Worm (Caenorhabditis elegans) whole organism, L4 larva: ENCODE measurements around the gene nsun-5.

Experiments used
- F37D6.2 ChIP-seq: sonication (generic microtip); optimal IDR thresholded peaks from 2 replicates; lab custom pipeline; 2016; ENCODE audit warnings: mild to moderate bottlenecking, missing genetic modification characterization, missing compliant biosample characterization
- F49E8.2 ChIP-seq: sonication (generic microtip); optimal IDR thresholded peaks from 2 replicates; lab custom pipeline; 2016; ENCODE audit warnings: missing compliant biosample characterization, mild to moderate bottlenecking, missing genetic modification characterization, borderline replicate concordance
- Y48G9A.11 ChIP-seq: fragments of 200-800 bp; sonication (Bioruptor generic); IDR thresholded peaks from 2 replicates; pipeline ENCODE4 v1.3.6; 2022; ENCODE audit warnings: missing genetic modification reagents, missing genetic modification characterization, missing compliant biosample characterization
- Y5F2A.4 ChIP-seq: fragments of 200-800 bp; sonication (Bioruptor generic); optimal IDR thresholded peaks from 2 replicates; lab custom pipeline; 2018; ENCODE audit warnings: mild to moderate bottlenecking, missing genetic modification characterization, missing compliant biosample characterization
- aha-1 ChIP-seq: fragments of 150-350 bp; peaks from one replicate; lab custom pipeline; 2014; ENCODE audit warnings: missing biosample characterization, missing genetic modification characterization
- arid-1 ChIP-seq: fragments of 200-800 bp; sonication (Bioruptor generic); conservative IDR thresholded peaks from 2 replicates; pipeline ENCODE4 v1.3.6; 2022; ENCODE audit warnings: missing genetic modification reagents, missing genetic modification characterization, missing compliant biosample characterization
- attf-4 ChIP-seq: sonication (generic microtip); optimal IDR thresholded peaks from 3 replicates; lab custom pipeline; 2017; ENCODE audit warnings: missing biosample characterization, missing genetic modification characterization
- ceh-32 ChIP-seq: sonication (generic microtip); optimal IDR thresholded peaks from 2 replicates; lab custom pipeline; 2016; ENCODE audit warnings: mild to moderate bottlenecking, missing genetic modification characterization, missing compliant biosample characterization; ENCODE audit not compliant: poor library complexity
- ceh-82 ChIP-seq: sonication (generic microtip); optimal IDR thresholded peaks from 2 replicates; lab custom pipeline; 2017; ENCODE audit warnings: missing biosample characterization, missing genetic modification characterization
- ces-1 ChIP-seq: fragments of 150-350 bp; sonication (generic microtip); optimal IDR thresholded peaks from 4 replicates; lab custom pipeline; 2014; ENCODE audit warnings: missing biosample characterization, missing genetic modification reagents, missing genetic modification characterization
- ctbp-1 ChIP-seq: fragments of 200-800 bp; sonication (Bioruptor generic); IDR thresholded peaks from 2 replicates; pipeline ENCODE4 v1.3.6; 2022; ENCODE audit warnings: missing genetic modification reagents, missing genetic modification characterization, missing compliant biosample characterization
- dmd-6 ChIP-seq: fragments of 200-800 bp; sonication (Bioruptor generic); IDR thresholded peaks from 2 replicates; pipeline ENCODE4 v1.3.6; 2022; ENCODE audit warnings: missing genetic modification reagents, missing genetic modification characterization, missing compliant biosample characterization
- dmd-8 ChIP-seq: fragments of 200-800 bp; sonication (Bioruptor generic); IDR thresholded peaks from 2 replicates; pipeline ENCODE4 v1.3.6; 2022; ENCODE audit warnings: missing genetic modification characterization, missing compliant biosample characterization
- egl-27 ChIP-seq: sonication (generic microtip); optimal IDR thresholded peaks from 3 replicates; lab custom pipeline; 2017; ENCODE audit warnings: missing biosample characterization, missing genetic modification reagents, missing genetic modification characterization
- egl-43 ChIP-seq: fragments of 200-800 bp; sonication (Bioruptor generic); IDR thresholded peaks from 2 replicates; pipeline ENCODE4 v1.3.6; 2022; ENCODE audit warnings: missing genetic modification reagents, missing genetic modification characterization, missing compliant biosample characterization
- fos-1 ChIP-seq: fragments of 150-350 bp; optimal IDR thresholded peaks from 2 replicates; lab custom pipeline; 2014; ENCODE audit warnings: missing biosample characterization, missing genetic modification characterization
- hif-1 ChIP-seq, 2 experiments: sonication (generic microtip); optimal IDR thresholded peaks; 2 replicates each; lab custom pipeline; 2016 to 2017; ENCODE audit warnings: missing compliant biosample characterization in 2 of 2, missing genetic modification characterization in 2 of 2, missing genetic modification reagents in 2 of 2, missing genotype in 2 of 2, mild to moderate bottlenecking in 1 of 2
- lim-7 ChIP-seq: fragments of 200-800 bp; sonication (Bioruptor generic); IDR thresholded peaks from 2 replicates; pipeline ENCODE4 v1.3.6; 2022; ENCODE audit warnings: missing genetic modification characterization, missing compliant biosample characterization
- lin-38 ChIP-seq: fragments of 200-800 bp; sonication (Bioruptor generic); IDR thresholded peaks from 2 replicates; pipeline ENCODE4 v1.3.6; 2022; ENCODE audit warnings: missing genetic modification reagents, missing genetic modification characterization, missing compliant biosample characterization
- lin-39 ChIP-seq: fragments of 150-350 bp; optimal IDR thresholded peaks from 2 replicates; lab custom pipeline; 2014; ENCODE audit warnings: missing biosample characterization, missing genetic modification reagents, missing genetic modification characterization
- mdt-29 ChIP-seq: fragments of 200-800 bp; sonication (Bioruptor generic); IDR thresholded peaks from 2 replicates; pipeline ENCODE4 v1.3.6; 2022; ENCODE audit warnings: missing genetic modification reagents, missing genetic modification characterization, missing compliant biosample characterization
- mes-2 ChIP-seq: sonication (generic microtip); optimal IDR thresholded peaks from 2 replicates; lab custom pipeline; 2016; ENCODE audit warnings: missing genotype, mild to moderate bottlenecking, missing genetic modification characterization, missing compliant biosample characterization; ENCODE audit not compliant: poor library complexity, severe bottlenecking
- nhr-10 ChIP-seq: fragments of 150-350 bp; optimal IDR thresholded peaks from 2 replicates; lab custom pipeline; 2014; ENCODE audit warnings: missing biosample characterization, missing genetic modification characterization
- nhr-41 ChIP-seq: fragments of 200-800 bp; sonication (Bioruptor generic); IDR thresholded peaks from 2 replicates; pipeline ENCODE4 v1.3.6; 2022; ENCODE audit warnings: missing genetic modification reagents, missing genetic modification characterization, missing compliant biosample characterization
- nhr-42 ChIP-seq: fragments of 200-800 bp; sonication (Bioruptor generic); IDR thresholded peaks from 2 replicates; pipeline ENCODE4 v1.3.6; 2022; ENCODE audit warnings: missing genetic modification characterization, missing compliant biosample characterization
- nhr-6 ChIP-seq: fragments of 150-350 bp; optimal IDR thresholded peaks from 2 replicates; lab custom pipeline; 2014; ENCODE audit warnings: missing biosample characterization, missing genetic modification characterization
- nhr-76 ChIP-seq: fragments of 150-350 bp; optimal IDR thresholded peaks from 2 replicates; lab custom pipeline; 2014; ENCODE audit warnings: missing biosample characterization, missing genetic modification characterization
- pha-4 ChIP-seq, 2 experiments: fragments of 150-350 bp in 1 of 2; fragments of 200-800 bp in 1 of 2; sonication (Bioruptor generic) in 1 of 2; IDR thresholded peaks in 1 of 2; optimal IDR thresholded peaks in 1 of 2; 2 replicates each; pipeline versions ENCODE4 v1.3.6 to Lab custom; 2014 to 2022; ENCODE audit warnings: missing genetic modification characterization in 2 of 2, missing genetic modification reagents in 2 of 2, missing biosample characterization in 1 of 2, missing compliant biosample characterization in 1 of 2
- php-3 ChIP-seq: fragments of 200-800 bp; sonication (Bioruptor generic); IDR thresholded peaks from 2 replicates; pipeline ENCODE4 v1.3.6; 2022; ENCODE audit warnings: missing genetic modification reagents, missing genetic modification characterization, missing compliant biosample characterization
- set-16 ChIP-seq: fragments of 200-800 bp; sonication (Bioruptor generic); IDR thresholded peaks from 2 replicates; pipeline ENCODE4 v1.3.6; 2022; ENCODE audit warnings: missing genetic modification reagents, missing genetic modification characterization, missing compliant biosample characterization
- snpc-1.2 ChIP-seq: fragments of 200-800 bp; sonication (Bioruptor generic); IDR thresholded peaks from 2 replicates; pipeline ENCODE4 v1.3.6; 2022; ENCODE audit warnings: missing genetic modification reagents, missing genetic modification characterization, missing compliant biosample characterization
- unc-130 ChIP-seq: sonication (generic microtip); optimal IDR thresholded peaks from 2 replicates; lab custom pipeline; 2016; ENCODE audit warnings: missing genetic modification reagents, missing genetic modification characterization, missing compliant biosample characterization
- unc-39 ChIP-seq: sonication (generic microtip); optimal IDR thresholded peaks from 2 replicates; lab custom pipeline; 2017; ENCODE audit warnings: missing biosample characterization, missing genetic modification characterization
- vab-7 ChIP-seq: fragments of 200-800 bp; sonication (Bioruptor generic); IDR thresholded peaks from 2 replicates; pipeline ENCODE4 v1.3.6; 2022; ENCODE audit warnings: missing genetic modification reagents, missing genetic modification characterization, missing compliant biosample characterization
- zag-1 ChIP-seq: fragments of 150-350 bp; optimal IDR thresholded peaks from 2 replicates; lab custom pipeline; 2014; ENCODE audit warnings: missing biosample characterization, missing genetic modification characterization
- zfp-2 ChIP-seq: sonication (generic microtip); optimal IDR thresholded peaks from 2 replicates; lab custom pipeline; 2016; ENCODE audit warnings: mild to moderate bottlenecking, missing genetic modification characterization, missing compliant biosample characterization
- zfp-3 ChIP-seq: fragments of 200-800 bp; sonication (Bioruptor generic); conservative IDR thresholded peaks from 2 replicates; pipeline ENCODE4 v1.3.6; 2022; ENCODE audit warnings: missing genetic modification reagents, missing genetic modification characterization, missing compliant biosample characterization
- zip-2 ChIP-seq: fragments of 150-350 bp; optimal IDR thresholded peaks from 2 replicates; lab custom pipeline; 2014; ENCODE audit warnings: missing biosample characterization, missing genetic modification characterization
- ztf-11 ChIP-seq: fragments of 150-350 bp; optimal IDR thresholded peaks from 2 replicates; lab custom pipeline; 2014; ENCODE audit warnings: missing biosample characterization, missing genetic modification characterization

The nsun-5 gene

DNA sequence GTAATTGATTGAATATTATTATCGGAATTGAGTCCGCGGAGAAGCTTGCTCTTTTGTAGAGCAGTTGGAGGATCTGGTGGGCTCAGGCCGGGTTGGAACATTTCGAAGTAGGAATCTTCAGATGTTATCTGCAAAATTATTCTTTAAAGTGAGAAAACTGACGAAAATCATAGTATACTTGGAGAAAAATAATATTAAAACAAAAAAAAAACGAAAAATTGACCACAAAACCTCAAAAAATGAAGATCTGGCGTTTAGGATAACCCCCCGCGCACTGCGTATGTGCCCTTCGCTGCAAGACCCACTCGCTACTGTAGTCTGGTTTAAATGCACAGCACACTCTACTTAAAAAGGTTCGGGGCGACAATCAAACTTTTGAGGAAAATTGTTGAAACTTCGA is 34.0 kb downstream of the nsun-5 start, which contains the start of gene Y53F4B.10:
Y53F4B.10 (minus strand) TSS at position 101 of the 400 bp plus-strand sequence.
- TF ChIP-seq aha-1 (tag; lab: Kevin White, UChicago) (peak; percentile 83), ctbp-1 (GFP tag; lab: Robert Waterston, UW) (no peak)

DNA sequence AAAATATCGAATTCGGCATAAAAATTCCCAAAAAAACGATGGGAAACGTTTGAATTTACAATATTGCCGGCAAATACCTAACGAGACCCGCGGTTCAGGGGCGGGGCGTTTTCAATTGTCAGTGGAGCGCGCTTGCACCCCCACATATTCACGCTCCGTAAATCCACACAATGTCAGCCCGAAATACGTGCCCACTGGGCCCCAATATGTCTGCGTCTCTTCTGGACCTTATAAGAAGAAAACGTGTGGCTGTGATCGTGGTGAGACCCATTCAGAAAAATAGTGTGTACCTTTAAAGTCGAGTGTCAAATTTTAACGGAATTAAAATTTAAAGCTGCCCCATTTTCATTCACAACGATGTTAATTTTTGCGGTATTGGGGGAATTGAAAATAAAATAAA is 35.1 kb downstream of the nsun-5 start:
- peak; percentile 58 for TF ChIP-seq unc-130
- 0 out of 2 replicates have a peak, but pooled peaks have one; percentile 52 for TF ChIP-seq lim-7 (GFP tag; lab: Robert Waterston, UW)
- TF ChIP-seq ceh-32 (tag; lab: Kevin White, UChicago): no peak
- no peak for TF ChIP-seq zfp-2 (tag; lab: Kevin White, UChicago)
- TF ChIP-seq lin-39 (tag; lab: Kevin White, UChicago): no peak
- no peak for TF ChIP-seq zfp-3
- TF ChIP-seq ceh-82 (tag; lab: Kevin White, UChicago): no peak
- TF ChIP-seq php-3 (GFP tag; lab: Robert Waterston, UW): no peak
- no peak for TF ChIP-seq nhr-41
- TF ChIP-seq nhr-42 (GFP tag; lab: Robert Waterston, UW): peak; percentile 67; the same call in 1 of the 2 replicates
- peak; percentile 2 for TF ChIP-seq Y5F2A.4 (GFP tag; lab: Kevin White, UChicago)
- TF ChIP-seq nhr-6 (tag; lab: Kevin White, UChicago): no peak
- TF ChIP-seq mes-2 (tag; lab: Kevin White, UChicago): peak; percentile 15
- peak; percentile 63 for TF ChIP-seq Y48G9A.11
- TF ChIP-seq ctbp-1 (GFP tag; lab: Robert Waterston, UW): 0 out of 2 replicates have a peak, but pooled peaks have one; percentile 24
- TF ChIP-seq arid-1 (GFP tag; lab: Robert Waterston, UW): 0 out of 2 replicates have a peak, but pooled peaks have one; percentile 31
- TF ChIP-seq dmd-8 (GFP tag; lab: Robert Waterston, UW): peak; percentile 39; the same call in 1 of the 2 replicates
- TF ChIP-seq F49E8.2 (tag; lab: Kevin White, UChicago): peak; percentile 18
- TF ChIP-seq snpc-1.2 (GFP tag; lab: Robert Waterston, UW): peak; percentile 25; the same call in 1 of the 2 replicates
- TF ChIP-seq lin-38 (GFP tag; lab: Robert Waterston, UW): peak; percentile 83

DNA sequence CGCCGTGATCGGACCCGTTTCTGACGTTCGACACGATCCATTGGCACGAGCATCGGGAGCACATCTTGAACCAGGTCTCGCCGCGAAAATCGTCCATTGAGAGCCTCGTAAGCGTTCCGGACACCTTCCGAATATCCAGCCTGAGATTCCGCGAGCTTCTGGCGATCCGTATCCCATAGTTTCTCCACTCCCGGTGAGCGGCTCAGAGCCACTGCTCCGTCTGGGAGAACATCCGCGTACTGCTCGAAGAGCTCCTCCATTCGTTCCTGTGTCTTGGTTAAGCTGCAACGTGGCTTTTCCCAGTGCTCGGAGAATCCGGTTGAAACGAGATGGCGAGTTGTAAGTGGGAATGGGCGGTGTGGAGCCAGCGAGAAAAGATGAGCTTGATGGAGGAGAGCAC is 35.7 kb downstream of the nsun-5 start:
- TF ChIP-seq egl-43 (GFP tag; lab: Robert Waterston, UW) (peak; percentile 43; the same call in 1 of the 2 replicates), aha-1 (tag; lab: Kevin White, UChicago) (peak; percentile 58), set-16 (GFP tag; lab: Robert Waterston, UW) (peak; percentile 70; the same call in 1 of the 2 replicates), php-3 (GFP tag; lab: Robert Waterston, UW) (0 out of 2 replicates have a peak, but pooled peaks have one; percentile 11), egl-27 (tag; lab: Kevin White, UChicago) (no peak)
- TF ChIP-seq, all 104 proteins: peak for 4

DNA sequence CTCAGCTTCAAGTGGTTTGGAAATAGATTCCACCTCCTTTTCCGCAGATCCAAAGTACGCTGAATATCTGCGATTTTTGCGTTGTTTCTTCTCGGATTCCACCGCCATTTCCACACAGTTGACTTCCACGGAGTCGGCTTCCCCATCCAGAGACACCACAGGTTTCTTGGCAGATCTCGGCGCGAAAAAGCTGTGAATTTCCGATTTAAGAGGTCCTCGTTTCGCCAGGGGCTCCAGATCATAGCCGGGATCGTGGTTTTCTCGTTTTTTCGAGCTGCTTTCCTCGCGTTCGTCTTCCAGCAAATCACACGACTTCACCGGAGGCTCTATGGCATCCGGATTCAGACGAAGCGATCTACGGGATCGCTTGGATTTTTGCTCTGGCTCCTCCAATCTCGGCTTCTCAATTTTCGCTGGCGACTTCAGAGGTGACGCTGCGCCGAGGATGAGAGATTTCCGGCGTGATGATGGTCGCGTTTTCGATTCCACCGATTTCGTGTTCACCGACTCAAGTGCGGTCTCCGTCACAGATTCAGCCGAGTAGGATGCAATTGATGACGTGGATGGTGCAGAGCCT is 39.2 kb downstream of the nsun-5 start:
- TF ChIP-seq F37D6.2 (tag; lab: Kevin White, UChicago): no peak
- TF ChIP-seq zip-2 (tag; lab: Kevin White, UChicago): no peak
- TF ChIP-seq fos-1 (tag; lab: Kevin White, UChicago): no peak
- no peak for TF ChIP-seq ztf-11 (tag; lab: Kevin White, UChicago)
- TF ChIP-seq php-3 (GFP tag; lab: Robert Waterston, UW): no peak
- TF ChIP-seq mdt-29 (GFP tag; lab: Robert Waterston, UW): no peak
- TF ChIP-seq zag-1: no peak
- TF ChIP-seq pha-4 (GFP tag; IDR thresholded peaks at IDR 0.05; lab: Robert Waterston, UW): no peak
- no peak for TF ChIP-seq pha-4 (tag; optimal IDR thresholded peaks at IDR 0.05; lab: Kevin White, UChicago)
- TF ChIP-seq nhr-76 (tag; lab: Kevin White, UChicago): no peak
- peak in 1 of 2 experiments; percentile 62 for TF ChIP-seq hif-1 (tag; optimal IDR thresholded peaks at IDR 0.05; lab: Kevin White, UChicago)
- 0 out of 2 replicates have a peak, but pooled peaks have one; percentile 21 for TF ChIP-seq vab-7 (GFP tag; lab: Robert Waterston, UW)
- TF ChIP-seq nhr-10 (tag; lab: Kevin White, UChicago): no peak
- TF ChIP-seq lin-38 (GFP tag; lab: Robert Waterston, UW): 0 out of 2 replicates have a peak, but pooled peaks have one; percentile 4
- TF ChIP-seq dmd-6: no peak
- no peak for TF ChIP-seq ces-1 (GFP tag; lab: Kevin White, UChicago)
- TF ChIP-seq ceh-32 (tag; lab: Kevin White, UChicago): no peak
- peak; percentile 77 for TF ChIP-seq set-16 (GFP tag; lab: Robert Waterston, UW)
- no peak for TF ChIP-seq attf-4 (tag; lab: Kevin White, UChicago)
- no peak for TF ChIP-seq zfp-2 (tag; lab: Kevin White, UChicago)
- no peak for TF ChIP-seq unc-39 (tag; lab: Kevin White, UChicago)
